Fruit fly (Drosophila melanogaster) whole organism, embryonic: Measurements from ENCODE around the gene CG32706.

Experiments used
- Asciz ChIP-seq: fragments of 200-800 bp; sonication (Bioruptor generic); optimal IDR thresholded peaks from 2 replicates; lab custom pipeline; 2017; ENCODE audit warnings: missing biosample characterization, mild to moderate bottlenecking, missing genetic modification characterization, missing genetic modification reagents
- Bteb2 ChIP-seq: fragments of 200-800 bp; sonication (Bioruptor generic); optimal IDR thresholded peaks from 2 replicates; lab custom pipeline; 2016; ENCODE audit warnings: missing biosample characterization, missing genetic modification characterization
- CG1024 ChIP-seq: fragments of 200-800 bp; sonication (Bioruptor generic); IDR thresholded peaks from 2 replicates; pipeline ENCODE4 v1.3.6; 2022; ENCODE audit warnings: missing biosample characterization, missing genetic modification characterization
- CG10321 ChIP-seq: fragments of 200-800 bp; sonication (Bioruptor generic); IDR thresholded peaks from 2 replicates; pipeline ENCODE4 v1.3.6; 2022; ENCODE audit warnings: missing biosample characterization, missing genetic modification characterization
- CG10462 ChIP-seq: fragments of 200-800 bp; sonication (Bioruptor generic); optimal IDR thresholded peaks from 2 replicates; lab custom pipeline; 2016; ENCODE audit warnings: missing biosample characterization, missing genetic modification characterization
- CG10959 ChIP-seq: fragments of 200-800 bp; sonication (Bioruptor generic); IDR thresholded peaks from 2 replicates; pipeline ENCODE4 v1.3.6; 2022; ENCODE audit warnings: missing biosample characterization, missing genetic modification characterization
- CG11695 ChIP-seq: fragments of 200-800 bp; sonication (Bioruptor generic); IDR thresholded peaks from 3 replicates; pipeline ENCODE4 v1.3.6; 2022; ENCODE audit warnings: missing biosample characterization, missing genetic modification characterization
- CG14860 ChIP-seq: fragments of 200-800 bp; sonication (Bioruptor generic); IDR thresholded peaks from 3 replicates; pipeline ENCODE4 v1.3.6; 2022; ENCODE audit warnings: missing biosample characterization, missing genetic modification characterization; ENCODE audit not compliant: partially characterized antibody
- CG15011 ChIP-seq: fragments of 200-800 bp; sonication (Bioruptor generic); optimal IDR thresholded peaks from 3 replicates; lab custom pipeline; 2018; ENCODE audit warnings: missing biosample characterization, mild to moderate bottlenecking, missing genetic modification characterization
- CG15696 ChIP-seq: fragments of 200-800 bp; sonication (Bioruptor generic); optimal IDR thresholded peaks from 2 replicates; lab custom pipeline; 2019; ENCODE audit warnings: missing biosample characterization, mild to moderate bottlenecking, missing genetic modification characterization, moderate library complexity
- CG1647 ChIP-seq: fragments of 200-800 bp; sonication (Bioruptor generic); optimal IDR thresholded peaks from 3 replicates; lab custom pipeline; 2016; ENCODE audit warnings: missing biosample characterization, missing genetic modification characterization
- CG16815 ChIP-seq: fragments of 200-800 bp; sonication (Bioruptor generic); optimal IDR thresholded peaks from 3 replicates; lab custom pipeline; 2017; ENCODE audit warnings: missing biosample characterization, mild to moderate bottlenecking, missing genetic modification characterization
- CG17568 ChIP-seq: fragments of 200-800 bp; sonication (Bioruptor generic); optimal IDR thresholded peaks from 2 replicates; lab custom pipeline; 2018; ENCODE audit warnings: missing biosample characterization, mild to moderate bottlenecking, missing genetic modification characterization, moderate library complexity
- CG18764 ChIP-seq: fragments of 200-800 bp; sonication (Bioruptor generic); optimal IDR thresholded peaks from 3 replicates; lab custom pipeline; 2016; ENCODE audit warnings: missing biosample characterization, missing genetic modification characterization
- CG2129 ChIP-seq: fragments of 200-800 bp; sonication (Bioruptor generic); IDR thresholded peaks from 2 replicates; pipeline ENCODE4 v1.3.6; 2022; ENCODE audit warnings: missing biosample characterization, missing genetic modification characterization; ENCODE audit not compliant: partially characterized antibody
- CG2199 ChIP-seq: fragments of 200-800 bp; sonication (Bioruptor generic); IDR thresholded peaks from 3 replicates; pipeline ENCODE4 v1.3.6; 2022; ENCODE audit warnings: missing biosample characterization, missing genetic modification characterization
- CG31441 ChIP-seq: fragments of 200-800 bp; sonication (Bioruptor generic); IDR thresholded peaks from 2 replicates; pipeline ENCODE4 v1.3.6; 2022; ENCODE audit warnings: missing biosample characterization, missing genetic modification characterization
- CG4328 ChIP-seq: fragments of 200-800 bp; sonication (Bioruptor generic); optimal IDR thresholded peaks from 3 replicates; lab custom pipeline; 2017; ENCODE audit warnings: missing biosample characterization, missing genetic modification reagents, missing genetic modification characterization
- CG4360 ChIP-seq: fragments of 200-800 bp; sonication (Bioruptor generic); IDR thresholded peaks from 2 replicates; pipeline ENCODE4 v1.3.6; 2022; ENCODE audit warnings: missing biosample characterization, missing genetic modification characterization
- CG6683 ChIP-seq: fragments of 200-800 bp; sonication (Bioruptor generic); optimal IDR thresholded peaks from 2 replicates; lab custom pipeline; 2017; ENCODE audit warnings: missing biosample characterization, mild to moderate bottlenecking, missing genetic modification characterization, missing genetic modification reagents
- CG9215 ChIP-seq: fragments of 200-800 bp; sonication (Bioruptor generic); IDR thresholded peaks from 2 replicates; pipeline ENCODE4 v1.3.6; 2022; ENCODE audit warnings: missing biosample characterization, missing genetic modification characterization
- CG9727 ChIP-seq: fragments of 200-800 bp; sonication (Bioruptor generic); optimal IDR thresholded peaks from 3 replicates; lab custom pipeline; 2017; ENCODE audit warnings: missing biosample characterization, mild to moderate bottlenecking, missing genetic modification characterization
- Hr78 ChIP-seq, 2 experiments: fragments of 200-800 bp in 1 of 2; fragments of >200 bp in 1 of 2; sonication (Bioruptor generic) in 1 of 2; optimal IDR thresholded peaks; 2 replicates each; lab custom pipeline; 2017 to 2019; ENCODE audit warnings: missing biosample characterization in 2 of 2, missing genetic modification characterization in 2 of 2, mild to moderate bottlenecking in 1 of 2, moderate library complexity in 1 of 2
- MTF-1 ChIP-seq: fragments of 200-800 bp; sonication (Bioruptor generic); optimal IDR thresholded peaks from 2 replicates; lab custom pipeline; 2018; ENCODE audit warnings: missing biosample characterization, mild to moderate bottlenecking, missing genetic modification characterization, borderline replicate concordance
- Mad ChIP-seq: fragments of 200-800 bp; sonication (Bioruptor generic); optimal IDR thresholded peaks from 2 replicates; lab custom pipeline; 2016; ENCODE audit warnings: missing biosample characterization, missing genetic modification characterization
- Max ChIP-seq: fragments of 200-800 bp; sonication (Bioruptor generic); optimal IDR thresholded peaks from 2 replicates; lab custom pipeline; 2016; ENCODE audit warnings: missing biosample characterization, mild to moderate bottlenecking, missing genetic modification characterization
- Mes4 ChIP-seq: fragments of 200-800 bp; sonication (Bioruptor generic); optimal IDR thresholded peaks from 2 replicates; lab custom pipeline; 2016; ENCODE audit warnings: missing biosample characterization, missing genetic modification characterization
- NK7.1 ChIP-seq: fragments of 200-800 bp; sonication (Bioruptor generic); optimal IDR thresholded peaks from 3 replicates; lab custom pipeline; 2016; ENCODE audit warnings: missing biosample characterization, missing genetic modification characterization
- Rfx ChIP-seq: fragments of 200-800 bp; sonication (Bioruptor generic); IDR thresholded peaks from 2 replicates; pipeline ENCODE4 v1.3.6; 2022; ENCODE audit warnings: missing biosample characterization, missing genetic modification characterization
- ab ChIP-seq: fragments of 200-800 bp; sonication (Bioruptor generic); optimal IDR thresholded peaks from 2 replicates; lab custom pipeline; 2016; ENCODE audit warnings: missing biosample characterization, missing genetic modification characterization
- abd-A ChIP-seq: fragments of 200-800 bp; sonication (Bioruptor generic); optimal IDR thresholded peaks from 3 replicates; lab custom pipeline; 2019; ENCODE audit warnings: missing biosample characterization, mild to moderate bottlenecking, missing genetic modification characterization, moderate library complexity
- cg ChIP-seq: fragments of 200-800 bp; sonication (Bioruptor generic); optimal IDR thresholded peaks from 3 replicates; lab custom pipeline; 2019; ENCODE audit warnings: missing biosample characterization, mild to moderate bottlenecking, missing genetic modification characterization, moderate library complexity
- ci ChIP-seq: fragments of 200-800 bp; sonication (Bioruptor generic); IDR thresholded peaks from 3 replicates; pipeline ENCODE4 v1.3.6; 2022; ENCODE audit warnings: missing biosample characterization, missing genetic modification characterization
- crc ChIP-seq: fragments of 200-800 bp; sonication (Bioruptor generic); optimal IDR thresholded peaks from 2 replicates; lab custom pipeline; 2016; ENCODE audit warnings: missing biosample characterization, missing genetic modification characterization
- dimm ChIP-seq: fragments of 200-800 bp; sonication (Bioruptor generic); IDR thresholded peaks from 2 replicates; pipeline ENCODE4 v1.3.6; 2022; ENCODE audit warnings: missing biosample characterization, missing genetic modification characterization
- ems ChIP-seq: fragments of 200-800 bp; sonication (Bioruptor generic); optimal IDR thresholded peaks from 3 replicates; lab custom pipeline; 2016; ENCODE audit warnings: missing biosample characterization, missing genetic modification characterization
- en ChIP-seq: fragments of 200-800 bp; sonication (Bioruptor generic); optimal IDR thresholded peaks from 2 replicates; lab custom pipeline; 2016; ENCODE audit warnings: missing biosample characterization, missing genetic modification characterization
- esg ChIP-seq: fragments of 200-800 bp; sonication (Bioruptor generic); conservative IDR thresholded peaks from 2 replicates; pipeline ENCODE4 v1.3.6; 2022; ENCODE audit warnings: missing biosample characterization, missing genetic modification characterization
- gro ChIP-seq: fragments of 200-800 bp; sonication (Bioruptor generic); optimal IDR thresholded peaks from 2 replicates; lab custom pipeline; 2016; ENCODE audit warnings: missing biosample characterization, missing genetic modification characterization
- her ChIP-seq: fragments of 200-800 bp; sonication (Bioruptor generic); optimal IDR thresholded peaks from 2 replicates; lab custom pipeline; 2016; ENCODE audit warnings: missing biosample characterization, missing genetic modification characterization
- kay ChIP-seq: fragments of 200-800 bp; sonication (Bioruptor generic); optimal IDR thresholded peaks from 2 replicates; lab custom pipeline; 2016; ENCODE audit warnings: missing biosample characterization, missing genetic modification characterization
- ken ChIP-seq: fragments of 200-800 bp; sonication (Bioruptor generic); IDR thresholded peaks from 3 replicates; pipeline ENCODE4 v1.3.6; 2022; ENCODE audit warnings: missing biosample characterization, missing genetic modification characterization
- kni ChIP-seq: fragments of 200-800 bp; sonication (Bioruptor generic); optimal IDR thresholded peaks from 3 replicates; lab custom pipeline; 2017; ENCODE audit warnings: mild to moderate bottlenecking, missing biosample characterization, missing genetic modification reagents, missing genetic modification characterization
- lov ChIP-seq, 2 experiments: fragments of 200-800 bp in 1 of 2; fragments of >200 bp in 1 of 2; sonication (Bioruptor generic) in 1 of 2; IDR thresholded peaks in 1 of 2; optimal IDR thresholded peaks in 1 of 2; 2 replicates in 1 of 2; 3 replicates in 1 of 2; pipeline versions ENCODE4 v1.3.6 to Lab custom; 2017 to 2022; ENCODE audit warnings: missing biosample characterization in 1 of 2, missing genetic modification characterization in 1 of 2
- nom ChIP-seq: fragments of 200-800 bp; sonication (Bioruptor generic); optimal IDR thresholded peaks from 2 replicates; lab custom pipeline; 2017; ENCODE audit warnings: missing biosample characterization, missing genetic modification characterization, mild to moderate bottlenecking, moderate library complexity, missing genetic modification reagents
- pan ChIP-seq, 4 experiments: fragments of >200 bp in 3 of 4; fragments of 200-800 bp in 1 of 4; sonication (Bioruptor generic) in 1 of 4; optimal IDR thresholded peaks in 3 of 4; IDR thresholded peaks in 1 of 4; 2 replicates each; pipeline versions ENCODE4 v1.3.6 to Lab custom; 2017 to 2022; ENCODE audit warnings: missing biosample characterization in 2 of 4, missing genetic modification characterization in 2 of 4, mixed read lengths in 1 of 4
- peb ChIP-seq: fragments of 200-800 bp; sonication (Bioruptor generic); IDR thresholded peaks from 2 replicates; pipeline ENCODE4 v1.3.6; 2022; ENCODE audit warnings: missing biosample characterization, missing genetic modification characterization
- pho ChIP-seq: fragments of 200-800 bp; sonication (Bioruptor generic); optimal IDR thresholded peaks from 2 replicates; lab custom pipeline; 2016; ENCODE audit warnings: missing biosample characterization, missing genetic modification characterization
- pzg ChIP-seq: fragments of 200-800 bp; sonication (Bioruptor generic); optimal IDR thresholded peaks from 3 replicates; lab custom pipeline; 2018; ENCODE audit warnings: missing biosample characterization, mild to moderate bottlenecking, missing genetic modification characterization, moderate library complexity
- usp ChIP-seq: fragments of >200 bp; optimal IDR thresholded peaks from 2 replicates; lab custom pipeline; 2017; ENCODE audit warnings: missing biosample characterization, missing genetic modification characterization

Gene CG32706

DNA sequence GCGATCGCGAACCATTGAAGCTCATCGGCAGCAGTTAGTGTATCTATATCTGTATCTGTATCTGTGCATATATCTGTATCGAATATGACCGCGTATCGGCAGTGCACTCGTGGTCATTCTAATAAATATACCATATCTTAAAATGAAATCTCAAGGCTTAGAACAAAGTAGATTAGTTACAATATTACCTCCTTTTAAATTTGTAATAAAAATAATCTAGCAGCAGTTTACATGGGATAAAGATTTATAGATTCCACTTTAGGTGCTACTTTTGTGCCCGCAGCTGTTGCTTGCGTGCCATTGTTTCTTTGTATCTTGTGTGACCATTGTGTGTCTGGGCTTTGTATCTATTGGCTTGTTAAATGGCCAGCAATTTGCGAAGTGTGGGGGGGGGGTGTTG is 26.9 kb upstream of the CG32706 start (continued):
- TF ChIP-seq CG1647 (GFP tag; lab: Kevin White, UChicago) (peak; percentile 43), CG6683 (GFP tag; lab: Kevin White, UChicago) (no peak), CG31441 (GFP tag; lab: Robert Waterston, UW) (peak; percentile 84), Max (GFP tag; lab: Kevin White, UChicago) (peak; percentile 20), abd-A (tag; lab: Kevin White, UChicago) (no peak), CG10462 (GFP tag; lab: Kevin White, UChicago) (no peak), cg (peak; percentile 31), en (GFP tag; lab: Kevin White, UChicago) (no peak), CG4360 (GFP tag; lab: Robert Waterston, UW) (no peak), Bteb2 (GFP tag; lab: Kevin White, UChicago) (peak; percentile 3), CG2129 (GFP tag; lab: Robert Waterston, UW) (no peak), pzg (GFP tag; lab: Kevin White, UChicago) (no peak), CG17568 (GFP tag; lab: Kevin White, UChicago) (no peak), pho (GFP tag; lab: Kevin White, UChicago) (peak; percentile 10), CG2199 (GFP tag; lab: Robert Waterston, UW) (no peak), CG16815 (GFP tag; lab: Kevin White, UChicago) (peak; percentile 34), lov (optimal IDR thresholded peaks at IDR 0.05; lab: Kevin White, UChicago) (no peak), lov (GFP tag; IDR thresholded peaks at IDR 0.05; lab: Robert Waterston, UW) (0 out of 3 replicates have a peak, but pooled peaks have one; percentile 49), her (no peak), gro (no peak), Asciz (GFP tag; lab: Kevin White, UChicago) (peak; percentile 51), MTF-1 (GFP tag; lab: Kevin White, UChicago) (peak; percentile 22), CG18764 (GFP tag; lab: Kevin White, UChicago) (peak; percentile 9), CG4328 (GFP tag; lab: Kevin White, UChicago) (no peak), Hr78 (GFP tag; optimal IDR thresholded peaks at IDR 0.05; lab: Kevin White, UChicago) (peak in 1 of 2 experiments; percentile 22), CG15696 (no peak), CG10959 (GFP tag; lab: Robert Waterston, UW) (peak; percentile 50; the same call in 1 of the 2 replicates), CG11695 (GFP tag; lab: Robert Waterston, UW) (peak; percentile 78), kni (GFP tag; lab: Kevin White, UChicago) (no peak), CG9727 (GFP tag; lab: Kevin White, UChicago) (peak; percentile 49), pan (optimal IDR thresholded peaks at IDR 0.05; lab: Kevin White, UChicago) (no peak), pan (GFP tag; optimal IDR thresholded peaks at IDR 0.05 in 1 of 2, IDR thresholded peaks at IDR 0.05 in 1 of 2) (peak in 1 of 2 experiments; percentile 75), esg (GFP tag; lab: Robert Waterston, UW) (peak; percentile 54), ems (GFP tag; lab: Kevin White, UChicago) (peak; percentile 61), Rfx (GFP tag; lab: Robert Waterston, UW) (peak; percentile 74), ab (peak; percentile 12), Mes4 (GFP tag; lab: Kevin White, UChicago) (peak; percentile 44), Mad (peak; percentile 6), ci (GFP tag; lab: Robert Waterston, UW) (peak; percentile 87), dimm (GFP tag; lab: Robert Waterston, UW) (peak; percentile 39; the same call in 1 of the 2 replicates), CG10321 (GFP tag; lab: Robert Waterston, UW) (no peak), ken (GFP tag; lab: Robert Waterston, UW) (peak; percentile 53; the same call in 2 of the 3 replicates), nom (GFP tag; lab: Kevin White, UChicago) (peak; percentile 58), usp (GFP tag; lab: Kevin White, UChicago) (no peak), CG1024 (GFP tag; lab: Robert Waterston, UW) (peak; percentile 65), peb (GFP tag; lab: Robert Waterston, UW) (peak; percentile 31; the same call in 1 of the 2 replicates), crc (GFP tag; lab: Kevin White, UChicago) (no peak), NK7.1 (GFP tag; lab: Kevin White, UChicago) (no peak), kay (GFP tag; lab: Kevin White, UChicago) (no peak), CG9215 (GFP tag; lab: Robert Waterston, UW) (no peak), CG14860 (GFP tag; lab: Robert Waterston, UW) (no peak), CG15011 (no peak)
